Fruit fly (Drosophila melanogaster) whole organism, embryonic: ENCODE results near the gene CG14383.

ENCODE experiments used
- Atf3 ChIP-seq: fragments of 200-800 bp; sonication (Bioruptor generic); optimal IDR thresholded peaks from 3 replicates; lab custom pipeline; 2016; ENCODE audit warnings: missing biosample characterization, missing genetic modification characterization
- B-H1 ChIP-seq: fragments of 200-800 bp; sonication (Bioruptor generic); IDR thresholded peaks from 3 replicates; pipeline ENCODE4 v1.3.6; 2022; ENCODE audit warnings: missing biosample characterization, missing genetic modification characterization
- CG10274 ChIP-seq: fragments of 200-800 bp; sonication (Bioruptor generic); optimal IDR thresholded peaks from 3 replicates; lab custom pipeline; 2017; ENCODE audit warnings: missing biosample characterization, mild to moderate bottlenecking, missing genetic modification characterization
- CG10321 ChIP-seq: fragments of 200-800 bp; sonication (Bioruptor generic); IDR thresholded peaks from 2 replicates; pipeline ENCODE4 v1.3.6; 2022; ENCODE audit warnings: missing biosample characterization, missing genetic modification characterization
- CG10565 ChIP-seq: fragments of 200-800 bp; sonication (Bioruptor generic); optimal IDR thresholded peaks from 3 replicates; lab custom pipeline; 2016; ENCODE audit warnings: missing biosample characterization, mild to moderate bottlenecking, missing genetic modification characterization
- CG12299 ChIP-seq: fragments of 200-800 bp; sonication (Bioruptor generic); optimal IDR thresholded peaks from 2 replicates; lab custom pipeline; 2018; ENCODE audit warnings: missing biosample characterization, mild to moderate bottlenecking, missing genetic modification characterization
- CG13123 ChIP-seq: fragments of 200-800 bp; sonication (Bioruptor generic); optimal IDR thresholded peaks from 2 replicates; lab custom pipeline; 2016; ENCODE audit warnings: missing biosample characterization, missing genetic modification characterization
- CG15269 ChIP-seq: fragments of 200-800 bp; sonication (Bioruptor generic); optimal IDR thresholded peaks from 2 replicates; lab custom pipeline; 2018; ENCODE audit warnings: missing biosample characterization, mild to moderate bottlenecking, missing genetic modification characterization, moderate library complexity
- CG15601 ChIP-seq: fragments of 200-800 bp; sonication (Bioruptor generic); optimal IDR thresholded peaks from 3 replicates; lab custom pipeline; 2019; ENCODE audit warnings: missing biosample characterization, mild to moderate bottlenecking, missing genetic modification characterization, moderate library complexity
- CG15696 ChIP-seq: fragments of 200-800 bp; sonication (Bioruptor generic); optimal IDR thresholded peaks from 2 replicates; lab custom pipeline; 2019; ENCODE audit warnings: missing biosample characterization, mild to moderate bottlenecking, missing genetic modification characterization, moderate library complexity
- CG17361 ChIP-seq: fragments of 200-800 bp; sonication (Bioruptor generic); IDR thresholded peaks from 3 replicates; pipeline ENCODE4 v1.3.6; 2022; ENCODE audit warnings: missing biosample characterization, missing genetic modification characterization
- CG4854 ChIP-seq: fragments of 200-800 bp; sonication (Bioruptor generic); optimal IDR thresholded peaks from 2 replicates; lab custom pipeline; 2016; ENCODE audit warnings: missing biosample characterization, missing genetic modification characterization, inconsistent platforms
- CG6791 ChIP-seq: fragments of 200-800 bp; sonication (Bioruptor generic); IDR thresholded peaks from 3 replicates; pipeline ENCODE4 v1.3.6; 2022; ENCODE audit warnings: missing biosample characterization, missing genetic modification characterization; ENCODE audit not compliant: partially characterized antibody
- CG8290 ChIP-seq, 3 experiments: fragments of 200-800 bp; sonication (Bioruptor generic); optimal IDR thresholded peaks; 2 replicates each; lab custom pipeline; 2016 to 2019; ENCODE audit warnings: missing biosample characterization in 3 of 3, missing genetic modification characterization in 3 of 3, mild to moderate bottlenecking in 2 of 3, moderate library complexity in 1 of 3
- CG8388 ChIP-seq: fragments of 200-800 bp; sonication (Bioruptor generic); optimal IDR thresholded peaks from 2 replicates; lab custom pipeline; 2019; ENCODE audit warnings: missing biosample characterization, mild to moderate bottlenecking, missing genetic modification characterization, moderate library complexity
- CHES-1-like ChIP-seq: fragments of 200-800 bp; sonication (Bioruptor generic); optimal IDR thresholded peaks from 2 replicates; lab custom pipeline; 2016; ENCODE audit warnings: missing biosample characterization, missing genetic modification characterization
- Dref ChIP-seq: fragments of 200-800 bp; sonication (Bioruptor generic); IDR thresholded peaks from 2 replicates; pipeline ENCODE4 v1.3.6; 2022; ENCODE audit warnings: missing biosample characterization, missing genetic modification characterization
- Gug ChIP-seq: fragments of 200-800 bp; sonication (Bioruptor generic); IDR thresholded peaks from 4 replicates; pipeline ENCODE4 v1.3.6; 2022; ENCODE audit warnings: missing biosample characterization, missing genetic modification characterization
- HHEX ChIP-seq: fragments of 200-800 bp; sonication (Bioruptor generic); optimal IDR thresholded peaks from 3 replicates; lab custom pipeline; 2017; ENCODE audit warnings: missing biosample characterization, mild to moderate bottlenecking, missing genetic modification characterization, missing genetic modification reagents
- Hey ChIP-seq: fragments of 200-800 bp; sonication (Bioruptor generic); optimal IDR thresholded peaks from 3 replicates; lab custom pipeline; 2018; ENCODE audit warnings: missing biosample characterization, mild to moderate bottlenecking, missing genetic modification characterization
- HmgZ ChIP-seq: fragments of 200-800 bp; sonication (Bioruptor generic); optimal IDR thresholded peaks from 2 replicates; lab custom pipeline; 2018; ENCODE audit warnings: missing biosample characterization, mild to moderate bottlenecking, missing genetic modification characterization
- Hr51 ChIP-seq, 2 experiments: fragments of 200-800 bp; sonication (Bioruptor generic); optimal IDR thresholded peaks; 2 replicates in 1 of 2; 3 replicates in 1 of 2; lab custom pipeline; 2016 to 2018; ENCODE audit warnings: missing biosample characterization in 2 of 2, missing genetic modification characterization in 2 of 2, mild to moderate bottlenecking in 1 of 2, moderate library complexity in 1 of 2
- MTF-1 ChIP-seq: fragments of 200-800 bp; sonication (Bioruptor generic); optimal IDR thresholded peaks from 2 replicates; lab custom pipeline; 2018; ENCODE audit warnings: missing biosample characterization, mild to moderate bottlenecking, missing genetic modification characterization, borderline replicate concordance
- Mad ChIP-seq: fragments of 200-800 bp; sonication (Bioruptor generic); optimal IDR thresholded peaks from 2 replicates; lab custom pipeline; 2016; ENCODE audit warnings: missing biosample characterization, missing genetic modification characterization
- Meics ChIP-seq: fragments of 200-800 bp; sonication (Bioruptor generic); optimal IDR thresholded peaks from 2 replicates; lab custom pipeline; 2017; ENCODE audit warnings: missing biosample characterization, mild to moderate bottlenecking, missing genetic modification characterization
- Rfx ChIP-seq: fragments of 200-800 bp; sonication (Bioruptor generic); IDR thresholded peaks from 2 replicates; pipeline ENCODE4 v1.3.6; 2022; ENCODE audit warnings: missing biosample characterization, missing genetic modification characterization
- Scr ChIP-seq: fragments of 200-800 bp; sonication (Bioruptor generic); IDR thresholded peaks from 2 replicates; pipeline ENCODE4 v1.3.6; 2022; ENCODE audit warnings: missing biosample characterization, missing genetic modification characterization; ENCODE audit not compliant: partially characterized antibody
- YL-1 ChIP-seq: fragments of 200-800 bp; sonication (Bioruptor generic); optimal IDR thresholded peaks from 3 replicates; lab custom pipeline; 2017; ENCODE audit warnings: missing biosample characterization, mild to moderate bottlenecking, missing genetic modification characterization
- aop ChIP-seq: fragments of 200-800 bp; sonication (Bioruptor generic); IDR thresholded peaks from 2 replicates; pipeline ENCODE4 v1.3.6; 2022; ENCODE audit warnings: missing biosample characterization, missing genetic modification characterization
- chm ChIP-seq: fragments of 200-800 bp; sonication (Bioruptor generic); IDR thresholded peaks from 2 replicates; pipeline ENCODE4 v1.3.6; 2022; ENCODE audit warnings: missing biosample characterization, missing genetic modification characterization
- crc ChIP-seq: fragments of 200-800 bp; sonication (Bioruptor generic); optimal IDR thresholded peaks from 2 replicates; lab custom pipeline; 2016; ENCODE audit warnings: missing biosample characterization, missing genetic modification characterization
- croc ChIP-seq: fragments of 200-800 bp; sonication (Bioruptor generic); conservative IDR thresholded peaks from 3 replicates; pipeline ENCODE4 v1.3.6; 2022; ENCODE audit warnings: missing biosample characterization, missing genetic modification characterization
- dan ChIP-seq: fragments of 200-800 bp; sonication (Bioruptor generic); IDR thresholded peaks from 2 replicates; pipeline ENCODE4 v1.3.6; 2022; ENCODE audit warnings: missing biosample characterization, missing genetic modification characterization
- dm ChIP-seq: fragments of 200-800 bp; sonication (Bioruptor generic); optimal IDR thresholded peaks from 3 replicates; lab custom pipeline; 2016; ENCODE audit warnings: missing biosample characterization, missing genetic modification characterization
- ems ChIP-seq: fragments of 200-800 bp; sonication (Bioruptor generic); optimal IDR thresholded peaks from 3 replicates; lab custom pipeline; 2016; ENCODE audit warnings: missing biosample characterization, missing genetic modification characterization
- gce ChIP-seq: fragments of 200-800 bp; sonication (Bioruptor generic); IDR thresholded peaks from 3 replicates; pipeline ENCODE4 v1.3.6; 2022; ENCODE audit warnings: missing biosample characterization, missing genetic modification characterization
- gro ChIP-seq: fragments of 200-800 bp; sonication (Bioruptor generic); optimal IDR thresholded peaks from 2 replicates; lab custom pipeline; 2016; ENCODE audit warnings: missing biosample characterization, missing genetic modification characterization
- h ChIP-seq: fragments of >200 bp; optimal IDR thresholded peaks from 2 replicates; lab custom pipeline; 2017
- ind ChIP-seq: fragments of 200-800 bp; sonication (Bioruptor generic); optimal IDR thresholded peaks from 3 replicates; lab custom pipeline; 2016; ENCODE audit warnings: missing biosample characterization, missing genetic modification characterization
- jing ChIP-seq: fragments of 200-800 bp; sonication (Bioruptor generic); optimal IDR thresholded peaks from 2 replicates; lab custom pipeline; 2018; ENCODE audit warnings: missing biosample characterization, mild to moderate bottlenecking, missing genetic modification characterization
- kay ChIP-seq: fragments of 200-800 bp; sonication (Bioruptor generic); optimal IDR thresholded peaks from 2 replicates; lab custom pipeline; 2016; ENCODE audit warnings: missing biosample characterization, missing genetic modification characterization
- lmd ChIP-seq: fragments of 200-800 bp; sonication (Bioruptor generic); IDR thresholded peaks from 2 replicates; pipeline ENCODE4 v1.3.6; 2022; ENCODE audit warnings: missing biosample characterization, missing genetic modification characterization
- pb ChIP-seq: fragments of 200-800 bp; sonication (Bioruptor generic); optimal IDR thresholded peaks from 3 replicates; lab custom pipeline; 2016; ENCODE audit warnings: missing biosample characterization, missing genetic modification characterization
- row ChIP-seq: fragments of 200-800 bp; sonication (Bioruptor generic); IDR thresholded peaks from 3 replicates; pipeline ENCODE4 v1.3.6; 2022; ENCODE audit warnings: missing biosample characterization, missing genetic modification characterization
- sima ChIP-seq: fragments of 200-800 bp; sonication (Bioruptor generic); optimal IDR thresholded peaks from 2 replicates; lab custom pipeline; 2016; ENCODE audit warnings: missing biosample characterization, missing genetic modification characterization
- slbo ChIP-seq: fragments of 200-800 bp; sonication (Bioruptor generic); IDR thresholded peaks from 2 replicates; pipeline ENCODE4 v1.3.6; 2022; ENCODE audit warnings: missing biosample characterization, missing genetic modification characterization
- stc ChIP-seq: fragments of 200-800 bp; sonication (Bioruptor generic); IDR thresholded peaks from 2 replicates; pipeline ENCODE4 v1.3.6; 2022; ENCODE audit warnings: missing biosample characterization, missing genetic modification characterization
- tgo ChIP-seq: fragments of 200-800 bp; sonication (Bioruptor generic); IDR thresholded peaks from 3 replicates; pipeline ENCODE4 v1.3.6; 2022; ENCODE audit warnings: missing biosample characterization, missing genetic modification characterization
- tll ChIP-seq, 2 experiments: fragments of 200-800 bp in 1 of 2; fragments of >200 bp in 1 of 2; sonication (Bioruptor generic) in 1 of 2; optimal IDR thresholded peaks; 2 replicates each; lab custom pipeline; 2017 to 2019; ENCODE audit warnings: missing biosample characterization in 2 of 2, missing genetic modification characterization in 2 of 2, mild to moderate bottlenecking in 1 of 2, moderate library complexity in 1 of 2
- unc-4 ChIP-seq: fragments of 200-800 bp; sonication (Bioruptor generic); IDR thresholded peaks from 2 replicates; pipeline ENCODE4 v1.3.6; 2022; ENCODE audit warnings: missing biosample characterization, missing genetic modification characterization; ENCODE audit not compliant: partially characterized antibody

Gene CG14383

dm6 chr3R:12997550-12998233 lies 9.4 kb upstream of the CG14383 start, which contains the start of the genes CG17327, CG44194 and CG7518 (continued):
- TF ChIP-seq croc (GFP tag; lab: Robert Waterston, UW): no peak
- TF ChIP-seq CG17361 (GFP tag; lab: Robert Waterston, UW): no peak
- no peak for TF ChIP-seq HHEX
- TF ChIP-seq kay (GFP tag; lab: Kevin White, UChicago): no peak
- TF ChIP-seq Dref (GFP tag; lab: Robert Waterston, UW): peak; percentile 43
- no peak for TF ChIP-seq CG8388
- TF ChIP-seq chm (GFP tag; lab: Robert Waterston, UW): no peak
- no peak for TF ChIP-seq ems (GFP tag; lab: Kevin White, UChicago)
- TF ChIP-seq dan (GFP tag; lab: Robert Waterston, UW): no peak
- TF ChIP-seq MTF-1: no peak
- TF ChIP-seq CG15601 (tag; lab: Kevin White, UChicago): no peak
- peak; percentile 84 for TF ChIP-seq row (GFP tag; lab: Robert Waterston, UW)
- TF ChIP-seq aop (GFP tag; lab: Robert Waterston, UW): no peak
- peak; percentile 56 for TF ChIP-seq slbo
- TF ChIP-seq unc-4: peak; percentile 37
- no peak for TF ChIP-seq ind (GFP tag; lab: Kevin White, UChicago)
- TF ChIP-seq pb (GFP tag; lab: Kevin White, UChicago): no peak
- TF ChIP-seq CG15696 (tag; lab: Kevin White, UChicago): no peak
- no peak for TF ChIP-seq jing (GFP tag; lab: Kevin White, UChicago)
- peak; percentile 52 for TF ChIP-seq Scr (GFP tag; lab: Robert Waterston, UW)
- TF ChIP-seq h (lab: Kevin White, UChicago): no peak
- TF ChIP-seq Gug (GFP tag; lab: Robert Waterston, UW): no peak; the same call in 3 of the 4 replicates
- peak; percentile 29; the same call in 1 of the 2 replicates for TF ChIP-seq Rfx (GFP tag; lab: Robert Waterston, UW)
- TF ChIP-seq tgo (GFP tag; lab: Robert Waterston, UW): no peak
- TF ChIP-seq Meics: no peak
- TF ChIP-seq stc (GFP tag; lab: Robert Waterston, UW): no peak
- peak; percentile 54 for TF ChIP-seq dm
- TF ChIP-seq crc (GFP tag; lab: Kevin White, UChicago): no peak
- TF ChIP-seq Atf3 (GFP tag; lab: Kevin White, UChicago): no peak
- TF ChIP-seq lmd: no peak; the same call in 1 of the 2 replicates
- TF ChIP-seq Hr51 (GFP tag; optimal IDR thresholded peaks at IDR 0.05; lab: Kevin White, UChicago): no peak
- TF ChIP-seq CG8290 (GFP tag; optimal IDR thresholded peaks at IDR 0.05; lab: Kevin White, UChicago): no peak
- no peak for TF ChIP-seq CG8290 (tag; optimal IDR thresholded peaks at IDR 0.05; lab: Kevin White, UChicago)
- TF ChIP-seq CG6791 (GFP tag; lab: Robert Waterston, UW): peak; percentile 42; the same call in 1 of the 3 replicates
- no peak for TF ChIP-seq B-H1 (GFP tag; lab: Robert Waterston, UW)
- no peak for TF ChIP-seq gce (GFP tag; lab: Robert Waterston, UW)
- TF ChIP-seq CG10274: no peak
- no peak for TF ChIP-seq gro (GFP tag; lab: Kevin White, UChicago)
- TF ChIP-seq tll (GFP tag; optimal IDR thresholded peaks at IDR 0.05; lab: Kevin White, UChicago): peak in 1 of 2 experiments; percentile 25
- no peak for TF ChIP-seq CG10565
- no peak for TF ChIP-seq CG4854
- peak; percentile 43 for TF ChIP-seq YL-1 (GFP tag; lab: Kevin White, UChicago)
- no peak for TF ChIP-seq sima (GFP tag; lab: Kevin White, UChicago)
- peak; percentile 2 for TF ChIP-seq HmgZ (tag; lab: Kevin White, UChicago)
- TF ChIP-seq CG10321 (GFP tag; lab: Robert Waterston, UW): no peak
- TF ChIP-seq CHES-1-like: peak; percentile 0
- no peak for TF ChIP-seq CG15269 (tag; lab: Kevin White, UChicago)
- no peak for TF ChIP-seq CG12299 (tag; lab: Kevin White, UChicago)
- TF ChIP-seq Mad (GFP tag; lab: Kevin White, UChicago): no peak
- no peak for TF ChIP-seq Hey (tag; lab: Kevin White, UChicago)
- TF ChIP-seq CG13123: no peak
